Fruit fly (Drosophila melanogaster): Measurements from ENCODE around the gene Cpr72Eb.

dm6 chr3L:16402253-16402652 lies 37.6 kb downstream of the Cpr72Eb start:
- TF ChIP-seq ttk (optimal IDR thresholded peaks at IDR 0.05): no peak
- TF ChIP-seq Myc (optimal IDR thresholded peaks at IDR 0.05): no peak
- TF ChIP-seq insv (optimal IDR thresholded peaks at IDR 0.05): no peak

All from Kc167 (cell line).